Fruit fly (Drosophila melanogaster) whole organism, embryonic: ENCODE data around the gene CG14840.

Source experiments
- CG10209 ChIP-seq: fragments of 200-800 bp; sonication (Bioruptor generic); optimal IDR thresholded peaks from 3 replicates; lab custom pipeline; 2017; ENCODE audit warnings: missing biosample characterization, mild to moderate bottlenecking, missing genetic modification characterization, missing genetic modification reagents
- CG11247 ChIP-seq: fragments of 200-800 bp; sonication (Bioruptor generic); IDR thresholded peaks from 2 replicates; pipeline ENCODE4 v1.3.6; 2022; ENCODE audit warnings: missing biosample characterization, missing genetic modification characterization
- CG11456 ChIP-seq: fragments of 200-800 bp; sonication (Bioruptor generic); IDR thresholded peaks from 3 replicates; pipeline ENCODE4 v1.3.6; 2022; ENCODE audit warnings: missing biosample characterization, missing genetic modification characterization
- CG11504 ChIP-seq: fragments of 200-800 bp; sonication (Bioruptor generic); optimal IDR thresholded peaks from 3 replicates; lab custom pipeline; 2019; ENCODE audit warnings: missing biosample characterization, mild to moderate bottlenecking, missing genetic modification characterization, moderate library complexity
- CG12104 ChIP-seq: fragments of 200-800 bp; sonication (Bioruptor generic); optimal IDR thresholded peaks from 3 replicates; lab custom pipeline; 2016; ENCODE audit warnings: missing biosample characterization, missing genetic modification characterization
- CG12155 ChIP-seq: fragments of 200-800 bp; sonication (Bioruptor generic); optimal IDR thresholded peaks from 3 replicates; lab custom pipeline; 2016; ENCODE audit warnings: missing biosample characterization, missing genetic modification characterization
- CG12299 ChIP-seq: fragments of 200-800 bp; sonication (Bioruptor generic); optimal IDR thresholded peaks from 2 replicates; lab custom pipeline; 2018; ENCODE audit warnings: missing biosample characterization, mild to moderate bottlenecking, missing genetic modification characterization
- CG13775 ChIP-seq: fragments of 200-800 bp; sonication (Bioruptor generic); optimal IDR thresholded peaks from 3 replicates; lab custom pipeline; 2017; ENCODE audit warnings: missing biosample characterization, mild to moderate bottlenecking, missing genetic modification characterization
- CG14860 ChIP-seq: fragments of 200-800 bp; sonication (Bioruptor generic); IDR thresholded peaks from 3 replicates; pipeline ENCODE4 v1.3.6; 2022; ENCODE audit warnings: missing biosample characterization, missing genetic modification characterization; ENCODE audit not compliant: partially characterized antibody
- CG14965 ChIP-seq: fragments of 200-800 bp; sonication (Bioruptor generic); optimal IDR thresholded peaks from 2 replicates; lab custom pipeline; 2016; ENCODE audit warnings: missing biosample characterization, missing genetic modification characterization, borderline replicate concordance
- CG17328 ChIP-seq: fragments of 200-800 bp; sonication (Bioruptor generic); IDR thresholded peaks from 2 replicates; pipeline ENCODE4 v1.3.6; 2022; ENCODE audit warnings: missing biosample characterization, missing genetic modification characterization
- CG18011 ChIP-seq: fragments of 200-800 bp; sonication (Bioruptor generic); optimal IDR thresholded peaks from 2 replicates; lab custom pipeline; 2017; ENCODE audit warnings: missing biosample characterization, missing genetic modification characterization, mild to moderate bottlenecking, moderate library complexity, missing genotype
- CG2712 ChIP-seq: fragments of 200-800 bp; optimal IDR thresholded peaks from 3 replicates; lab custom pipeline; 2019; ENCODE audit warnings: missing biosample characterization, mild to moderate bottlenecking, missing genetic modification characterization, moderate library complexity
- CG31388 ChIP-seq: fragments of 200-800 bp; sonication (Bioruptor generic); optimal IDR thresholded peaks from 2 replicates; lab custom pipeline; 2016; ENCODE audit warnings: missing biosample characterization, missing genetic modification characterization
- CG5180 ChIP-seq: fragments of 200-800 bp; sonication (Bioruptor generic); optimal IDR thresholded peaks from 3 replicates; lab custom pipeline; 2017; ENCODE audit warnings: missing biosample characterization, missing genetic modification characterization, mild to moderate bottlenecking, moderate library complexity, missing genetic modification reagents
- CG6175 ChIP-seq: fragments of 200-800 bp; sonication (Bioruptor generic); IDR thresholded peaks from 3 replicates; pipeline ENCODE4 v1.3.6; 2022; ENCODE audit warnings: missing biosample characterization, missing genetic modification characterization
- CG6689 ChIP-seq: fragments of 200-800 bp; sonication (Bioruptor generic); IDR thresholded peaks from 2 replicates; pipeline ENCODE4 v1.3.6; 2022; ENCODE audit warnings: missing biosample characterization, missing genetic modification characterization
- CG6765 ChIP-seq: fragments of 200-800 bp; sonication (Bioruptor generic); optimal IDR thresholded peaks from 3 replicates; lab custom pipeline; 2017; ENCODE audit warnings: missing biosample characterization, mild to moderate bottlenecking, missing genetic modification characterization
- CG8359 ChIP-seq: fragments of 200-800 bp; sonication (Bioruptor generic); optimal IDR thresholded peaks from 2 replicates; lab custom pipeline; 2017; ENCODE audit warnings: missing biosample characterization, mild to moderate bottlenecking, missing genetic modification characterization, borderline replicate concordance
- CG8478 ChIP-seq: fragments of >200 bp; optimal IDR thresholded peaks from 2 replicates; lab custom pipeline; 2018
- CG9437 ChIP-seq: fragments of 200-800 bp; sonication (Bioruptor generic); optimal IDR thresholded peaks from 2 replicates; lab custom pipeline; 2018; ENCODE audit warnings: missing biosample characterization, mild to moderate bottlenecking, missing genetic modification characterization
- Dref ChIP-seq: fragments of 200-800 bp; sonication (Bioruptor generic); IDR thresholded peaks from 2 replicates; pipeline ENCODE4 v1.3.6; 2022; ENCODE audit warnings: missing biosample characterization, missing genetic modification characterization
- Gsc ChIP-seq: fragments of 200-800 bp; sonication (Bioruptor generic); IDR thresholded peaks from 2 replicates; pipeline ENCODE4 v1.3.6; 2022; ENCODE audit warnings: missing biosample characterization, missing genetic modification characterization
- MTF-1 ChIP-seq: fragments of 200-800 bp; sonication (Bioruptor generic); optimal IDR thresholded peaks from 2 replicates; lab custom pipeline; 2018; ENCODE audit warnings: missing biosample characterization, mild to moderate bottlenecking, missing genetic modification characterization, borderline replicate concordance
- Med ChIP-seq: fragments of 200-800 bp; sonication (Bioruptor generic); peaks from one replicate; lab custom pipeline; 2016; ENCODE audit warnings: missing biosample characterization, missing genetic modification characterization, mild to moderate bottlenecking, inconsistent platforms, moderate library complexity
- Mrtf ChIP-seq: fragments of 200-800 bp; sonication (Bioruptor generic); IDR thresholded peaks from 3 replicates; pipeline ENCODE4 v1.3.6; 2022; ENCODE audit warnings: missing biosample characterization, missing genetic modification characterization
- Myb ChIP-seq: fragments of 200-800 bp; sonication (Bioruptor generic); optimal IDR thresholded peaks from 2 replicates; lab custom pipeline; 2016; ENCODE audit warnings: missing biosample characterization, missing genetic modification characterization
- Nf-YB ChIP-seq: fragments of 200-800 bp; sonication (Bioruptor generic); optimal IDR thresholded peaks from 3 replicates; lab custom pipeline; 2019; ENCODE audit warnings: missing biosample characterization, mild to moderate bottlenecking, missing genetic modification characterization, moderate library complexity
- Optix ChIP-seq: fragments of 200-800 bp; sonication (Bioruptor generic); IDR thresholded peaks from 3 replicates; pipeline ENCODE4 v1.3.6; 2022; ENCODE audit warnings: missing biosample characterization, missing genetic modification characterization
- Poxn ChIP-seq: fragments of 200-800 bp; sonication (Bioruptor generic); IDR thresholded peaks from 2 replicates; pipeline ENCODE4 v1.3.6; 2022; ENCODE audit warnings: missing biosample characterization, missing genetic modification characterization
- Ravus ChIP-seq: fragments of 200-800 bp; sonication (Bioruptor generic); IDR thresholded peaks from 2 replicates; pipeline ENCODE4 v1.3.6; 2022; ENCODE audit warnings: missing biosample characterization, missing genetic modification characterization
- Rfx ChIP-seq: fragments of 200-800 bp; sonication (Bioruptor generic); IDR thresholded peaks from 2 replicates; pipeline ENCODE4 v1.3.6; 2022; ENCODE audit warnings: missing biosample characterization, missing genetic modification characterization
- Ssrp ChIP-seq: fragments of 200-800 bp; sonication (Bioruptor generic); optimal IDR thresholded peaks from 2 replicates; lab custom pipeline; 2018; ENCODE audit warnings: missing biosample characterization, mild to moderate bottlenecking, missing genetic modification characterization, moderate library complexity
- ara ChIP-seq: fragments of 200-800 bp; sonication (Bioruptor generic); IDR thresholded peaks from 2 replicates; pipeline ENCODE4 v1.3.6; 2022; ENCODE audit warnings: missing biosample characterization, missing genetic modification characterization
- ash1 ChIP-seq: fragments of 200-800 bp; sonication (Bioruptor generic); optimal IDR thresholded peaks from 2 replicates; lab custom pipeline; 2018; ENCODE audit warnings: missing biosample characterization, mild to moderate bottlenecking, missing genetic modification characterization
- bsh ChIP-seq, 2 experiments: fragments of 200-800 bp; sonication (Bioruptor generic); optimal IDR thresholded peaks; 2 replicates each; lab custom pipeline; 2017 to 2018; ENCODE audit warnings: mild to moderate bottlenecking in 2 of 2, missing biosample characterization in 2 of 2, missing genetic modification characterization in 2 of 2, moderate library complexity in 1 of 2
- corto ChIP-seq: fragments of 200-800 bp; sonication (Bioruptor generic); optimal IDR thresholded peaks from 2 replicates; lab custom pipeline; 2016; ENCODE audit warnings: missing biosample characterization, mild to moderate bottlenecking, missing genetic modification characterization, moderate library complexity
- dm ChIP-seq: fragments of 200-800 bp; sonication (Bioruptor generic); optimal IDR thresholded peaks from 3 replicates; lab custom pipeline; 2016; ENCODE audit warnings: missing biosample characterization, missing genetic modification characterization
- ewg ChIP-seq: fragments of 200-800 bp; sonication (Bioruptor generic); optimal IDR thresholded peaks from 3 replicates; lab custom pipeline; 2017; ENCODE audit warnings: mild to moderate bottlenecking, missing biosample characterization, missing genetic modification reagents, missing genetic modification characterization
- fd3F ChIP-seq: fragments of 200-800 bp; sonication (Bioruptor generic); optimal IDR thresholded peaks from 2 replicates; lab custom pipeline; 2018; ENCODE audit warnings: missing biosample characterization, mild to moderate bottlenecking, missing genetic modification characterization, moderate library complexity
- h ChIP-seq: fragments of >200 bp; optimal IDR thresholded peaks from 2 replicates; lab custom pipeline; 2017
- jigr1 ChIP-seq: fragments of 200-800 bp; sonication (Bioruptor generic); IDR thresholded peaks from 3 replicates; pipeline ENCODE4 v1.3.6; 2022; ENCODE audit warnings: missing biosample characterization, missing genetic modification characterization
- oc ChIP-seq: fragments of 200-800 bp; sonication (Bioruptor generic); optimal IDR thresholded peaks from 2 replicates; lab custom pipeline; 2018; ENCODE audit warnings: missing biosample characterization, mild to moderate bottlenecking, missing genetic modification characterization, moderate library complexity
- row ChIP-seq: fragments of 200-800 bp; sonication (Bioruptor generic); IDR thresholded peaks from 3 replicates; pipeline ENCODE4 v1.3.6; 2022; ENCODE audit warnings: missing biosample characterization, missing genetic modification characterization
- sd ChIP-seq: fragments of 200-800 bp; sonication (Bioruptor generic); optimal IDR thresholded peaks from 3 replicates; lab custom pipeline; 2018; ENCODE audit warnings: missing biosample characterization, mild to moderate bottlenecking, missing genetic modification characterization, moderate library complexity
- sisA ChIP-seq: fragments of 200-800 bp; sonication (Bioruptor generic); IDR thresholded peaks from 2 replicates; pipeline ENCODE4 v1.3.6; 2022; ENCODE audit warnings: missing biosample characterization, missing genetic modification characterization
- sob ChIP-seq: fragments of 200-800 bp; sonication (Bioruptor generic); IDR thresholded peaks from 2 replicates; pipeline ENCODE4 v1.3.6; 2022; ENCODE audit warnings: missing biosample characterization, missing genetic modification characterization
- unpg ChIP-seq: fragments of 200-800 bp; sonication (Bioruptor generic); optimal IDR thresholded peaks from 3 replicates; lab custom pipeline; 2018; ENCODE audit warnings: missing biosample characterization, mild to moderate bottlenecking, missing genetic modification characterization, moderate library complexity
- zf30C ChIP-seq: fragments of 200-800 bp; sonication (Bioruptor generic); optimal IDR thresholded peaks from 3 replicates; lab custom pipeline; 2018; ENCODE audit warnings: missing biosample characterization, mild to moderate bottlenecking, missing genetic modification characterization

The CG14840 gene

dm6 chr3R:14289958-14290835, 29.2 kb upstream of the CG14840 start (continued):
- TF ChIP-seq Rfx (GFP tag; lab: Robert Waterston, UW) (peak; percentile 29), CG5180 (GFP tag; lab: Kevin White, UChicago) (peak; percentile 5), CG12104 (GFP tag; lab: Kevin White, UChicago) (no peak), CG13775 (no peak), corto (GFP tag; lab: Kevin White, UChicago) (no peak), zf30C (GFP tag; lab: Kevin White, UChicago) (no peak), CG11504 (tag; lab: Kevin White, UChicago) (peak; percentile 61), CG12155 (GFP tag; lab: Kevin White, UChicago) (no peak), Ravus (GFP tag; lab: Robert Waterston, UW) (no peak), oc (no peak), CG11247 (GFP tag; lab: Robert Waterston, UW) (no peak), sd (no peak), CG8359 (GFP tag; lab: Kevin White, UChicago) (no peak), CG31388 (GFP tag; lab: Kevin White, UChicago) (no peak), ara (GFP tag; lab: Robert Waterston, UW) (no peak), CG8478 (lab: Kevin White, UChicago) (no peak), Poxn (GFP tag; lab: Robert Waterston, UW) (no peak), CG14860 (GFP tag; lab: Robert Waterston, UW) (no peak), CG2712 (tag; lab: Kevin White, UChicago) (no peak), Mrtf (no peak), dm (no peak), sisA (GFP tag; lab: Robert Waterston, UW) (no peak), CG12299 (no peak), Dref (GFP tag; lab: Robert Waterston, UW) (no peak), fd3F (no peak), Gsc (GFP tag; lab: Robert Waterston, UW) (no peak), CG14965 (GFP tag; lab: Kevin White, UChicago) (no peak), CG11456 (no peak), row (GFP tag; lab: Robert Waterston, UW) (peak; percentile 55), Optix (no peak), CG18011 (no peak), CG6765 (GFP tag; lab: Kevin White, UChicago) (peak; percentile 33), Med (GFP tag; lab: Kevin White, UChicago) (peak; percentile 69), unpg (peak; percentile 3), CG17328 (GFP tag; lab: Robert Waterston, UW) (0 out of 2 replicates have a peak, but pooled peaks have one; percentile 7), CG10209 (peak; percentile 19), ash1 (no peak), bsh (GFP tag; optimal IDR thresholded peaks at IDR 0.05; lab: Kevin White, UChicago) (peak in 1 of 2 experiments; percentile 6), h (lab: Kevin White, UChicago) (no peak), CG6175 (GFP tag; lab: Robert Waterston, UW) (no peak), sob (GFP tag; lab: Robert Waterston, UW) (no peak), Ssrp (tag; lab: Kevin White, UChicago) (no peak), jigr1 (GFP tag; lab: Robert Waterston, UW) (no peak), ewg (GFP tag; lab: Kevin White, UChicago) (no peak), MTF-1 (no peak), Nf-YB (GFP tag; lab: Kevin White, UChicago) (no peak), Myb (GFP tag; lab: Kevin White, UChicago) (no peak), CG6689 (GFP tag; lab: Robert Waterston, UW) (0 out of 2 replicates have a peak, but pooled peaks have one; percentile 18), CG9437 (no peak)
